Worm (Caenorhabditis elegans): ENCODE results near the gene W03A5.2.

DNA sequence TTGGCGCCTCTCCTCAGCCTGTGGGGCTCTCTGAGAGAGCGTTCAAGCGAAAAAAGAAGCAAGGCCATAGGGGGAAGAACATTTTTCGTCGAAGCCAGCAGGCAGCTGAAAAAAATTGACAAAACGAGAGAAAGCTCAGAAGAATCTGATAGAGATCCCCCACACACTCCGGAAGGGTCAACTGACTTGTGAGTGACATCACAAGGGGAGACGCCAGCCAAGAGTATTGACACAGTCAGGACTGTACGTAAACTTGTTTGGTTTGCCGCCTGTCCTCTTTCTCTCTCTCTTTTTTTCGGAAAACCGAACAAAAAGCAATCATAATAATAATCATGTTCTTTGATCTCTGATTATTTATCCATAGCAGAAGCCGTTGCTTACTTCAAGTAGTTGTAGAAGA lies 33.0 kb upstream of the W03A5.2 start:
- TF ChIP-seq W03F9.2 (tag; optimal IDR thresholded peaks at IDR 0.05) (no peak), dao-5 (tag; optimal IDR thresholded peaks at IDR 0.05) (no peak), him-1 (tag; optimal IDR thresholded peaks at IDR 0.05) (no peak)

Measured in whole organism, L4/young adult.